Worm (Caenorhabditis elegans) whole organism, early embryonic: ENCODE data around the gene ZC8.6.

Source experiments
- B0310.2 ChIP-seq: sonication (generic microtip); optimal IDR thresholded peaks from 2 replicates; lab custom pipeline; 2016; ENCODE audit warnings: mild to moderate bottlenecking, missing genetic modification characterization, missing compliant biosample characterization
- F13C5.2 ChIP-seq: sonication (generic microtip); optimal IDR thresholded peaks from 2 replicates; lab custom pipeline; 2017; ENCODE audit warnings: mild to moderate bottlenecking, missing genetic modification characterization, inconsistent platforms, missing compliant biosample characterization
- aly-1 ChIP-seq: sonication (generic microtip); optimal IDR thresholded peaks from 2 replicates; lab custom pipeline; 2016; ENCODE audit warnings: missing genetic modification characterization, missing compliant biosample characterization
- ama-1 ChIP-seq: fragments of 150-350 bp; optimal IDR thresholded peaks from 2 replicates; lab custom pipeline; 2014
- ceh-13 ChIP-seq: fragments of 200-800 bp; sonication (Bioruptor generic); optimal IDR thresholded peaks from 2 replicates; lab custom pipeline; 2018; ENCODE audit warnings: mild to moderate bottlenecking, missing genetic modification characterization, missing compliant biosample characterization
- ceh-36 ChIP-seq: sonication (generic microtip); optimal IDR thresholded peaks from 2 replicates; lab custom pipeline; 2016; ENCODE audit warnings: missing genetic modification characterization, inconsistent platforms, missing compliant biosample characterization
- ets-7 ChIP-seq: sonication (generic microtip); optimal IDR thresholded peaks from 2 replicates; lab custom pipeline; 2016; ENCODE audit warnings: missing genotype, missing genetic modification characterization, missing compliant biosample characterization
- flt-1 ChIP-seq: fragments of 200-800 bp; sonication (Bioruptor generic); IDR thresholded peaks from 2 replicates; pipeline ENCODE4 v1.3.6; 2022; ENCODE audit warnings: missing genetic modification characterization, missing compliant biosample characterization
- hmbx-1 ChIP-seq: sonication (generic microtip); optimal IDR thresholded peaks from 2 replicates; lab custom pipeline; 2016; ENCODE audit warnings: mild to moderate bottlenecking, missing genetic modification characterization, missing compliant biosample characterization
- hmg-4 ChIP-seq: fragments of 200-800 bp; sonication (Bioruptor generic); optimal IDR thresholded peaks from 2 replicates; lab custom pipeline; 2018; ENCODE audit warnings: mild to moderate bottlenecking, missing genetic modification characterization, missing compliant biosample characterization
- hnd-1 ChIP-seq: sonication (generic microtip); optimal IDR thresholded peaks from 2 replicates; lab custom pipeline; 2016; ENCODE audit warnings: missing genetic modification characterization, missing compliant biosample characterization
- pes-1 ChIP-seq: fragments of 200-800 bp; sonication (Bioruptor generic); IDR thresholded peaks from 2 replicates; pipeline ENCODE4 v1.3.6; 2022; ENCODE audit warnings: missing genetic modification reagents, missing genetic modification characterization, missing compliant biosample characterization
- scrt-1 ChIP-seq: fragments of 200-800 bp; sonication (Bioruptor generic); IDR thresholded peaks from 2 replicates; pipeline ENCODE4 v1.3.6; 2022; ENCODE audit warnings: missing genetic modification characterization, missing compliant biosample characterization
- sea-1 ChIP-seq: fragments of 200-800 bp; sonication (Bioruptor generic); conservative IDR thresholded peaks from 2 replicates; pipeline ENCODE4 v1.3.6; 2022; ENCODE audit warnings: missing genetic modification characterization, missing compliant biosample characterization
- tbx-11 ChIP-seq: fragments of 200-800 bp; sonication (Bioruptor generic); IDR thresholded peaks from 2 replicates; pipeline ENCODE4 v1.3.6; 2022; ENCODE audit warnings: missing genetic modification characterization, missing compliant biosample characterization
- tbx-37 ChIP-seq: fragments of 200-800 bp; sonication (Bioruptor generic); conservative IDR thresholded peaks from 2 replicates; pipeline ENCODE4 v1.3.6; 2022; ENCODE audit warnings: missing genetic modification reagents, missing genetic modification characterization, missing compliant biosample characterization
- tra-4 ChIP-seq: sonication (generic microtip); optimal IDR thresholded peaks from 2 replicates; lab custom pipeline; 2017; ENCODE audit warnings: missing genetic modification characterization, missing compliant biosample characterization

Gene ZC8.6

ce11 chrX:5027923-5028592 lies 30.7 kb upstream of the ZC8.6 start:
- TF ChIP-seq pes-1 (GFP tag; lab: Robert Waterston, UW) (no peak), sea-1 (GFP tag; lab: Robert Waterston, UW) (no peak), B0310.2 (no peak), hmg-4 (GFP tag; lab: Kevin White, UChicago) (no peak), tbx-11 (no peak), tra-4 (tag; lab: Kevin White, UChicago) (no peak), ama-1 (lab: Kevin White, UChicago) (no peak), F13C5.2 (tag; lab: Kevin White, UChicago) (no peak), ceh-13 (no peak), hnd-1 (tag; lab: Kevin White, UChicago) (no peak), tbx-37 (GFP tag; lab: Robert Waterston, UW) (no peak), hmbx-1 (tag; lab: Kevin White, UChicago) (no peak), ets-7 (tag; lab: Kevin White, UChicago) (no peak), ceh-36 (tag; lab: Kevin White, UChicago) (no peak), aly-1 (tag; lab: Kevin White, UChicago) (no peak), scrt-1 (GFP tag; lab: Robert Waterston, UW) (no peak), flt-1 (GFP tag; lab: Robert Waterston, UW) (no peak)

- TF ChIP-seq ets-7 (tag; lab: Kevin White, UChicago) (no peak), pes-1 (GFP tag; lab: Robert Waterston, UW) (no peak), hmbx-1 (tag; lab: Kevin White, UChicago) (no peak), tbx-11 (no peak), flt-1 (GFP tag; lab: Robert Waterston, UW) (no peak), ama-1 (lab: Kevin White, UChicago) (no peak), scrt-1 (GFP tag; lab: Robert Waterston, UW) (no peak), ceh-13 (no peak), hmg-4 (GFP tag; lab: Kevin White, UChicago) (no peak), aly-1 (tag; lab: Kevin White, UChicago) (no peak), B0310.2 (no peak), sea-1 (GFP tag; lab: Robert Waterston, UW) (no peak), F13C5.2 (tag; lab: Kevin White, UChicago) (no peak), tbx-37 (GFP tag; lab: Robert Waterston, UW) (no peak), hnd-1 (tag; lab: Kevin White, UChicago) (no peak), ceh-36 (tag; lab: Kevin White, UChicago) (no peak), tra-4 (tag; lab: Kevin White, UChicago) (no peak)
These were observed 29.1 kb upstream of the ZC8.6 start for ce11 chrX:5026461-5026860.

- no peak for TF ChIP-seq tbx-11
- no peak for TF ChIP-seq F13C5.2 (tag; lab: Kevin White, UChicago)
- TF ChIP-seq flt-1 (GFP tag; lab: Robert Waterston, UW): no peak
- TF ChIP-seq aly-1 (tag; lab: Kevin White, UChicago): no peak
- TF ChIP-seq ama-1 (lab: Kevin White, UChicago): no peak
- no peak for TF ChIP-seq hmg-4 (GFP tag; lab: Kevin White, UChicago)
- TF ChIP-seq ets-7 (tag; lab: Kevin White, UChicago): no peak
- TF ChIP-seq scrt-1 (GFP tag; lab: Robert Waterston, UW): no peak
- no peak for TF ChIP-seq B0310.2
- TF ChIP-seq pes-1 (GFP tag; lab: Robert Waterston, UW): no peak
- TF ChIP-seq sea-1 (GFP tag; lab: Robert Waterston, UW): no peak
- TF ChIP-seq tra-4 (tag; lab: Kevin White, UChicago): no peak
- TF ChIP-seq hnd-1 (tag; lab: Kevin White, UChicago): no peak
- no peak for TF ChIP-seq ceh-13
- TF ChIP-seq ceh-36 (tag; lab: Kevin White, UChicago): no peak
These were observed 26.9 kb upstream of the ZC8.6 start, which contains the start of gene ZC449.1 for ce11 chrX:5024300-5024699. Gene ZC449.1 (plus strand): TSS chrX:5024420.

- TF ChIP-seq B0310.2 (peak; percentile 54), hmbx-1 (tag; lab: Kevin White, UChicago) (no peak), hnd-1 (tag; lab: Kevin White, UChicago) (peak; percentile 21), F13C5.2 (tag; lab: Kevin White, UChicago) (no peak), hmg-4 (GFP tag; lab: Kevin White, UChicago) (peak; percentile 72), ama-1 (lab: Kevin White, UChicago) (no peak), tbx-11 (peak; percentile 79), scrt-1 (GFP tag; lab: Robert Waterston, UW) (peak; percentile 80), tra-4 (tag; lab: Kevin White, UChicago) (no peak), tbx-37 (GFP tag; lab: Robert Waterston, UW) (peak; percentile 77; the same call in 1 of the 2 replicates), sea-1 (GFP tag; lab: Robert Waterston, UW) (peak; percentile 75), ets-7 (tag; lab: Kevin White, UChicago) (no peak), ceh-36 (tag; lab: Kevin White, UChicago) (peak; percentile 42), flt-1 (GFP tag; lab: Robert Waterston, UW) (peak; percentile 81), pes-1 (GFP tag; lab: Robert Waterston, UW) (peak; percentile 88), ceh-13 (peak; percentile 34), aly-1 (tag; lab: Kevin White, UChicago) (peak; percentile 69)
These were observed 25.3 kb upstream of the ZC8.6 start for ce11 chrX:5022682-5023081.

- TF ChIP-seq ets-7 (tag; lab: Kevin White, UChicago) (no peak), sea-1 (GFP tag; lab: Robert Waterston, UW) (no peak)
These were observed 23.6 kb upstream of the ZC8.6 start, which contains the start of gene ZC449.2 for ce11 chrX:5020996-5021395. Gene ZC449.2 (plus strand): TSS chrX:5021285.

ce11 chrX:5018062-5018653 lies 20.8 kb upstream of the ZC8.6 start:
- TF ChIP-seq ets-7 (tag; lab: Kevin White, UChicago) (no peak), scrt-1 (GFP tag; lab: Robert Waterston, UW) (no peak), hmg-4 (GFP tag; lab: Kevin White, UChicago) (no peak), tbx-37 (GFP tag; lab: Robert Waterston, UW) (no peak), F13C5.2 (tag; lab: Kevin White, UChicago) (no peak), pes-1 (GFP tag; lab: Robert Waterston, UW) (no peak), aly-1 (tag; lab: Kevin White, UChicago) (no peak), ama-1 (lab: Kevin White, UChicago) (no peak), ceh-36 (tag; lab: Kevin White, UChicago) (no peak), tra-4 (tag; lab: Kevin White, UChicago) (no peak), tbx-11 (no peak), flt-1 (GFP tag; lab: Robert Waterston, UW) (no peak), hnd-1 (tag; lab: Kevin White, UChicago) (no peak), ceh-13 (no peak)
